Worm (Caenorhabditis elegans) whole organism, L3 larva: ENCODE data around the gene F53A9.9.

ENCODE experiments used
- aly-2 ChIP-seq: fragments of 150-350 bp; optimal IDR thresholded peaks from 2 replicates; lab custom pipeline; 2014; ENCODE audit warnings: missing biosample characterization, missing genetic modification characterization
- ama-1 ChIP-seq: fragments of 150-350 bp; optimal IDR thresholded peaks from 2 replicates; lab custom pipeline; 2018
- fkh-10 ChIP-seq: sonication (generic microtip); optimal IDR thresholded peaks from 2 replicates; lab custom pipeline; 2017; ENCODE audit warnings: missing biosample characterization, missing genetic modification reagents, missing genetic modification characterization
- lin-39 ChIP-seq: fragments of 150-350 bp; optimal IDR thresholded peaks from 2 replicates; lab custom pipeline; 2018; ENCODE audit warnings: missing biosample characterization, missing genetic modification reagents, missing genetic modification characterization
- lsy-12 ChIP-seq: sonication (generic microtip); optimal IDR thresholded peaks from 2 replicates; lab custom pipeline; 2016; ENCODE audit warnings: mild to moderate bottlenecking, missing genetic modification characterization, missing compliant biosample characterization
- nhr-11 ChIP-seq: fragments of 150-350 bp; optimal IDR thresholded peaks from 2 replicates; lab custom pipeline; 2014; ENCODE audit warnings: missing biosample characterization, missing genetic modification characterization
- nhr-237 ChIP-seq: fragments of 150-350 bp; optimal IDR thresholded peaks from 2 replicates; lab custom pipeline; 2014; ENCODE audit warnings: missing biosample characterization, missing genetic modification characterization
- nhr-25 ChIP-seq: sonication (generic microtip); optimal IDR thresholded peaks from 2 replicates; lab custom pipeline; 2017; ENCODE audit warnings: missing biosample characterization, missing genetic modification characterization
- pha-4 ChIP-seq: fragments of 150-350 bp; optimal IDR thresholded peaks from 2 replicates; lab custom pipeline; 2014; ENCODE audit warnings: missing biosample characterization, missing genetic modification reagents, missing genetic modification characterization
- pqm-1 ChIP-seq: fragments of 150-350 bp; optimal IDR thresholded peaks from 2 replicates; lab custom pipeline; 2017; ENCODE audit warnings: missing biosample characterization, missing genetic modification characterization, inconsistent platforms
- snpc-4 ChIP-seq: fragments of 150-350 bp; optimal IDR thresholded peaks from 2 replicates; lab custom pipeline; 2014; ENCODE audit warnings: missing biosample characterization, missing genetic modification characterization
- zag-1 ChIP-seq: fragments of 150-350 bp; optimal IDR thresholded peaks from 2 replicates; lab custom pipeline; 2014; ENCODE audit warnings: missing biosample characterization, missing genetic modification characterization

DNA sequence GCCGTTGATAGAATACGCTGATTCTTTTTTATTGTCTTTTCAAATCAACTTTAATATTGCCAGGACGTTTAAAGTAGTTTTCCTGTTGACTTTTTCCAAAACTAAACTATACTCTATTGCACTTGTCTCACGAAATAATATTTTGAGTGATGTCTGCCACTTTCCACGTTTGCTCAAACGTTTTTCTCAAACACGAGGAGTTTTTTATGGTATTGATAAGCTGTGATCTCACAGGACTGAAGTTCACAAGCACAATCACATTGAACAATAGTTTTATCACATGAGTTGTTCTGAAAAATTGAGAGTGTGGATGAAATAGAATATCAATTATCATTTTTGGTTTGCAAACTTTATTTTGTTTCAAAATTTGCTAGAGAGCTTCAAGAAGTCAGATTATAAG lies 670 bp downstream of the F53A9.9 start:
- TF ChIP-seq ama-1 (lab: Kevin White, UChicago) (no peak), fkh-10 (GFP tag; lab: Kevin White, UChicago) (no peak), nhr-11 (tag; lab: Kevin White, UChicago) (no peak), lin-39 (no peak), pha-4 (tag; lab: Kevin White, UChicago) (peak; percentile 67), nhr-237 (tag; lab: Kevin White, UChicago) (no peak), nhr-25 (tag; lab: Kevin White, UChicago) (no peak), pqm-1 (tag; lab: Kevin White, UChicago) (peak; percentile 13), aly-2 (tag; lab: Kevin White, UChicago) (no peak), snpc-4 (tag; lab: Kevin White, UChicago) (no peak), zag-1 (tag; lab: Kevin White, UChicago) (no peak), lsy-12 (tag; lab: Kevin White, UChicago) (no peak)
